Worm (Caenorhabditis elegans) whole organism, L3 larva: ENCODE data around the gene rabs-5.
"Not testable (repeated sequence)": the region's sequence is repeated elsewhere in the genome, so short reads cannot be mapped to it uniquely, and the experiment has no call there.

Experiments
- ceh-16 ChIP-seq: sonication (generic microtip); optimal IDR thresholded peaks from 2 replicates; lab custom pipeline; 2017; ENCODE audit warnings: missing biosample characterization, missing genetic modification characterization
- ceh-28 ChIP-seq: fragments of 150-350 bp; optimal IDR thresholded peaks from 2 replicates; lab custom pipeline; 2014; ENCODE audit warnings: missing biosample characterization, missing genetic modification reagents, missing genetic modification characterization
- ceh-82 ChIP-seq: fragments of 150-350 bp; optimal IDR thresholded peaks from 2 replicates; lab custom pipeline; 2014; ENCODE audit warnings: missing biosample characterization, missing genetic modification characterization
- ceh-9 ChIP-seq: sonication (generic microtip); optimal IDR thresholded peaks from 2 replicates; lab custom pipeline; 2018; ENCODE audit warnings: missing biosample characterization, missing genetic modification characterization
- egl-5 ChIP-seq: fragments of 150-350 bp; optimal IDR thresholded peaks from 2 replicates; lab custom pipeline; 2017; ENCODE audit warnings: missing biosample characterization, missing genetic modification reagents, missing genetic modification characterization, inconsistent platforms
- elt-1 ChIP-seq: fragments of 150-350 bp; optimal IDR thresholded peaks from 2 replicates; lab custom pipeline; 2014; ENCODE audit warnings: missing biosample characterization, missing genetic modification characterization
- elt-2 ChIP-seq: sonication (generic microtip); optimal IDR thresholded peaks from 2 replicates; lab custom pipeline; 2016; ENCODE audit warnings: missing genetic modification reagents, mild to moderate bottlenecking, missing genetic modification characterization, missing compliant biosample characterization
- elt-3 ChIP-seq, 3 experiments: fragments of 150-350 bp in 1 of 3; sonication (generic microtip) in 2 of 3; optimal IDR thresholded peaks; 2 replicates in 2 of 3; 4 replicates in 1 of 3; lab custom pipeline; 2014 to 2017; ENCODE audit warnings: missing biosample characterization in 3 of 3, missing genetic modification characterization in 3 of 3
- eor-1 ChIP-seq, 2 experiments: fragments of 150-350 bp; optimal IDR thresholded peaks; 2 replicates each; lab custom pipeline; 2014 to 2018; ENCODE audit warnings: missing biosample characterization in 2 of 2, missing genetic modification characterization in 2 of 2
- fkh-10 ChIP-seq: sonication (generic microtip); optimal IDR thresholded peaks from 2 replicates; lab custom pipeline; 2017; ENCODE audit warnings: missing biosample characterization, missing genetic modification reagents, missing genetic modification characterization
- fkh-2 ChIP-seq: fragments of 150-350 bp; optimal IDR thresholded peaks from 2 replicates; lab custom pipeline; 2014; ENCODE audit warnings: missing biosample characterization, missing genetic modification reagents, missing genetic modification characterization
- fos-1 ChIP-seq: fragments of 150-350 bp; optimal IDR thresholded peaks from 2 replicates; lab custom pipeline; 2014; ENCODE audit warnings: missing biosample characterization, missing genetic modification characterization
- hmg-11 ChIP-seq: sonication (generic microtip); optimal IDR thresholded peaks from 2 replicates; lab custom pipeline; 2016; ENCODE audit warnings: missing genetic modification characterization, missing compliant biosample characterization
- jun-1 ChIP-seq: fragments of 150-350 bp; optimal IDR thresholded peaks from 2 replicates; lab custom pipeline; 2014; ENCODE audit warnings: missing biosample characterization, missing genetic modification reagents, missing genetic modification characterization
- lin-15B ChIP-seq: fragments of 150-350 bp; optimal IDR thresholded peaks from 2 replicates; lab custom pipeline; 2014; ENCODE audit warnings: missing biosample characterization, missing genetic modification characterization
- lsy-12 ChIP-seq: sonication (generic microtip); optimal IDR thresholded peaks from 2 replicates; lab custom pipeline; 2016; ENCODE audit warnings: mild to moderate bottlenecking, missing genetic modification characterization, missing compliant biosample characterization
- mdl-1 ChIP-seq: fragments of 150-350 bp; optimal IDR thresholded peaks from 2 replicates; lab custom pipeline; 2014; ENCODE audit warnings: missing biosample characterization, missing genetic modification characterization
- mml-1 ChIP-seq: fragments of 150-350 bp; sonication (generic microtip); optimal IDR thresholded peaks from 3 replicates; lab custom pipeline; 2014; ENCODE audit warnings: missing biosample characterization, missing genetic modification characterization
- nfya-1 ChIP-seq: sonication (generic microtip); optimal IDR thresholded peaks from 2 replicates; lab custom pipeline; 2017; ENCODE audit warnings: missing genetic modification characterization, mild to moderate bottlenecking, missing compliant biosample characterization, antibody characterized with exemption, moderate library complexity; ENCODE audit not compliant: insufficient read depth
- nhr-12 ChIP-seq: fragments of 150-350 bp; optimal IDR thresholded peaks from 2 replicates; lab custom pipeline; 2014; ENCODE audit warnings: missing biosample characterization, missing genetic modification characterization
- nhr-23 ChIP-seq: fragments of 150-350 bp; optimal IDR thresholded peaks from 2 replicates; lab custom pipeline; 2014; ENCODE audit warnings: missing biosample characterization, missing genetic modification reagents, missing genetic modification characterization
- nhr-237 ChIP-seq: fragments of 150-350 bp; optimal IDR thresholded peaks from 2 replicates; lab custom pipeline; 2014; ENCODE audit warnings: missing biosample characterization, missing genetic modification characterization
- nhr-25 ChIP-seq: sonication (generic microtip); optimal IDR thresholded peaks from 2 replicates; lab custom pipeline; 2017; ENCODE audit warnings: missing biosample characterization, missing genetic modification characterization
- nhr-28 ChIP-seq: fragments of 150-350 bp; optimal IDR thresholded peaks from 2 replicates; lab custom pipeline; 2014; ENCODE audit warnings: missing biosample characterization, missing genetic modification characterization
- nhr-43 ChIP-seq: sonication (generic microtip); optimal IDR thresholded peaks from 2 replicates; lab custom pipeline; 2016; ENCODE audit warnings: mild to moderate bottlenecking, missing genetic modification characterization, missing compliant biosample characterization; ENCODE audit not compliant: poor library complexity, severe bottlenecking
- nhr-67 ChIP-seq: fragments of 150-350 bp; optimal IDR thresholded peaks from 2 replicates; lab custom pipeline; 2014; ENCODE audit warnings: missing biosample characterization, missing genetic modification characterization
- nhr-76 ChIP-seq: fragments of 150-350 bp; sonication (generic microtip); optimal IDR thresholded peaks from 5 replicates; lab custom pipeline; 2014; ENCODE audit warnings: missing biosample characterization, missing genetic modification characterization
- nhr-77 ChIP-seq: fragments of 150-350 bp; optimal IDR thresholded peaks from 2 replicates; lab custom pipeline; 2014; ENCODE audit warnings: missing biosample characterization, missing genetic modification characterization
- pha-4 ChIP-seq: fragments of 150-350 bp; optimal IDR thresholded peaks from 2 replicates; lab custom pipeline; 2014; ENCODE audit warnings: missing biosample characterization, missing genetic modification reagents, missing genetic modification characterization
- pqm-1 ChIP-seq: fragments of 150-350 bp; optimal IDR thresholded peaks from 2 replicates; lab custom pipeline; 2017; ENCODE audit warnings: missing biosample characterization, missing genetic modification characterization, inconsistent platforms
- skn-1 ChIP-seq: fragments of 150-350 bp; optimal IDR thresholded peaks from 2 replicates; lab custom pipeline; 2014; ENCODE audit warnings: missing biosample characterization, missing genetic modification characterization
- snpc-4 ChIP-seq: fragments of 150-350 bp; optimal IDR thresholded peaks from 2 replicates; lab custom pipeline; 2014; ENCODE audit warnings: missing biosample characterization, missing genetic modification characterization
- tbx-2 ChIP-seq: sonication (generic microtip); optimal IDR thresholded peaks from 2 replicates; lab custom pipeline; 2016; ENCODE audit warnings: mild to moderate bottlenecking, missing genetic modification characterization, missing compliant biosample characterization
- unc-39 ChIP-seq: sonication (generic microtip); optimal IDR thresholded peaks from 4 replicates; lab custom pipeline; 2017; ENCODE audit warnings: missing biosample characterization, missing genetic modification characterization
- unc-62 ChIP-seq: fragments of 150-350 bp; sonication (generic microtip); optimal IDR thresholded peaks from 4 replicates; lab custom pipeline; 2014; ENCODE audit warnings: missing biosample characterization, missing genetic modification reagents, missing genetic modification characterization
- zag-1 ChIP-seq: fragments of 150-350 bp; optimal IDR thresholded peaks from 2 replicates; lab custom pipeline; 2014; ENCODE audit warnings: missing biosample characterization, missing genetic modification characterization
- ztf-11 ChIP-seq: fragments of 150-350 bp; optimal IDR thresholded peaks from 2 replicates; lab custom pipeline; 2014; ENCODE audit warnings: missing biosample characterization, missing genetic modification characterization

Gene rabs-5

DNA sequence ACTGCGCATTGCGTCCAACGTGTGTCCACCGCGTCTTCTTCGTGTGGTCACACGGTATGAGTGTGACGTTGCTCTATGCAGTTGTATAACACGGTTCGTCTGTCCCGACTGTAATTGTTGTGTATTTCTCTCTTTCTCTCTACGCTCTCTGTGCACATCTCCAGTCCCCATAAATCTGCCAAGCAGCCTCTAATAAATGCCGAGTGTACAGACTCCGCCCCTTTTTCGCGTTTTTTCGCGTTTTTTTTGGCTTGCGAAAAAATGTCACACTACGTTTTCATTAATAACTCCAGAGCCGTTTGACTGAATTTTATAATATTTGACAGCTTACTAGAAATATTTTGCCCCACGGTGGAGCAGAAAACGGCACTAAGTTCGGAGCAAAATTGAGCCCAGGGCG is 14.9 kb upstream of the rabs-5 start, which contains the start of gene erp-44.3:
Gene erp-44.3, plus strand, starts transcription at position 301 of the 400 bp plus-strand sequence.
- not testable (repeated sequence) for TF ChIP-seq elt-3 (tag; optimal IDR thresholded peaks at IDR 0.05; lab: Kevin White, UChicago); nhr-77 (tag; lab: Kevin White, UChicago); nhr-25

- TF ChIP-seq ztf-11 (tag; lab: Kevin White, UChicago): no peak
- no peak for TF ChIP-seq mdl-1 (tag; lab: Kevin White, UChicago)
- no peak for TF ChIP-seq nhr-23 (tag; lab: Kevin White, UChicago)
- TF ChIP-seq, all 47 proteins: peak for 0
Measured at ce11 chrIV:8118790-8119189, 11.4 kb upstream of the rabs-5 start, which contains the start of gene F42G8.8. Gene F42G8.8 (plus strand): TSS chrIV:8119090.

ce11 chrIV:8115462-8115861 is 8.1 kb upstream of the rabs-5 start, which contains the start of gene irld-8:
Gene irld-8 (plus strand): TSS chrIV:8115762.
- TF ChIP-seq unc-62 (GFP tag; lab: Kevin White, UChicago) (no peak), nhr-76 (no peak), pha-4 (no peak), zag-1 (no peak)

DNA sequence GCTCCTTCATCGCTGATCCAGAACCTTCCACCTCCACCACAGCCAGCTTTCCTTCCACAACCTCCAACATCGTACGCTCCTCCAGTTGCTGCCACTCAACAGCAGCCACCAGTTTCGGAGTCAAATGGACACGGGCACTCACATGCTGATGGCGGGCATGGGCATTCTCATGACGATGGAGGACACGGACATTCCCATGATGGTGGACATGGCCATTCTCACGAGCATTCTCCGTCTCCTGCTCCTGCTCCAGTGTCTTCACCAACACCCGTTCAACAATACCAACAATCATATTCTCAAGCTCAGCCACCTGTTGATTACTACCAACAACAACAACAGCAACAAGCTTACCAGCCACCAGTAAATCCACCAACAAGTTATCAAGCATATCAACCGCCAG is 7.1 kb upstream of the rabs-5 start:
- TF ChIP-seq elt-2 (tag; lab: Kevin White, UChicago) (no peak), nhr-237 (tag; lab: Kevin White, UChicago) (no peak), eor-1 (tag; optimal IDR thresholded peaks at IDR 0.05; lab: Kevin White, UChicago) (no peak), fkh-10 (GFP tag; lab: Kevin White, UChicago) (no peak), skn-1 (tag; lab: Kevin White, UChicago) (no peak), hmg-11 (tag; lab: Kevin White, UChicago) (no peak), elt-1 (tag; lab: Kevin White, UChicago) (no peak), ztf-11 (tag; lab: Kevin White, UChicago) (no peak), nhr-25 (no peak), nhr-67 (tag; lab: Kevin White, UChicago) (no peak), nhr-77 (tag; lab: Kevin White, UChicago) (no peak), ceh-82 (tag; lab: Kevin White, UChicago) (no peak), nhr-28 (tag; lab: Kevin White, UChicago) (no peak), mdl-1 (tag; lab: Kevin White, UChicago) (no peak), ceh-9 (tag; lab: Kevin White, UChicago) (no peak), unc-39 (no peak), mml-1 (no peak), tbx-2 (tag; lab: Kevin White, UChicago) (no peak)
- TF ChIP-seq, all 47 proteins: peak for 0

ce11 chrIV:8113161-8113560 is 5.8 kb upstream of the rabs-5 start, which contains the start of gene Y42H9AR.1:
Gene Y42H9AR.1 (plus strand): TSS chrIV:8113393.
- TF ChIP-seq skn-1 (tag; lab: Kevin White, UChicago) (no peak), nhr-12 (tag; lab: Kevin White, UChicago) (no peak), lin-15B (no peak), egl-5 (tag; lab: Kevin White, UChicago) (no peak), fos-1 (no peak), nhr-25 (peak; percentile 0), nhr-23 (tag; lab: Kevin White, UChicago) (no peak), nfya-1 (tag; lab: Kevin White, UChicago) (peak; percentile 23), hmg-11 (tag; lab: Kevin White, UChicago) (peak; percentile 48), nhr-237 (tag; lab: Kevin White, UChicago) (no peak)

DNA sequence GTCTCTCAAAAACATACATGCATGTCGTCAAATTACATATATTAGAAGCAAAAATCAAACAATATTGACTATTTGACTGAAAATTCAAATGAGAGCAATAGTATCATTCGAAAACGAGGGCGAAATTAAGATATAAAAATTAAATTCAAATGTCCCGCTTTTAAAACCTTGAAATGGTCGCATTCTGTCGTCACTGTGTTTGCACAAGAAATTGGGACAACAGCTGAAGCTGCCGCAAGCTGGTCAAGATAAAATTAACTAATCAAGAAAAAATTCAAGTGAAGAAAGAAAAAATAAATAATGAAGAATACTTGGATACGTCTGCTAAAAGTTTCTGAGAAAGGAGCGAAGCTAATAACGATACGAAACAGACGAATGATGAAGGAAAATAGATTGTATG is 5.2 kb upstream of the rabs-5 start:
- no peak for TF ChIP-seq mml-1
- peak; percentile 48 for TF ChIP-seq pha-4

- TF ChIP-seq nhr-12 (tag; lab: Kevin White, UChicago) (no peak), snpc-4 (tag; lab: Kevin White, UChicago) (peak; percentile 62), nhr-43 (tag; lab: Kevin White, UChicago) (peak; percentile 27), jun-1 (tag; lab: Kevin White, UChicago) (no peak), lin-15B (no peak), skn-1 (tag; lab: Kevin White, UChicago) (no peak), ceh-16 (tag; lab: Kevin White, UChicago) (no peak), fkh-2 (tag; lab: Kevin White, UChicago) (no peak), nfya-1 (tag; lab: Kevin White, UChicago) (peak; percentile 45), pqm-1 (tag; lab: Kevin White, UChicago) (peak; percentile 18), mdl-1 (tag; lab: Kevin White, UChicago) (no peak), egl-5 (tag; lab: Kevin White, UChicago) (peak; percentile 45), hmg-11 (tag; lab: Kevin White, UChicago) (peak; percentile 40), ceh-28 (peak; percentile 17), eor-1 (tag; optimal IDR thresholded peaks at IDR 0.05; lab: Kevin White, UChicago) (no peak), ceh-9 (tag; lab: Kevin White, UChicago) (no peak), nhr-25 (no peak), elt-2 (tag; lab: Kevin White, UChicago) (peak; percentile 39), pha-4 (peak; percentile 33), zag-1 (no peak), nhr-23 (tag; lab: Kevin White, UChicago) (peak; percentile 30), lsy-12 (tag; lab: Kevin White, UChicago) (no peak)
Measured at ce11 chrIV:8112187-8112586, 4.8 kb upstream of the rabs-5 start, which contains the start of gene Y42H9AR.4. Gene Y42H9AR.4 (minus strand): TSS chrIV:8112218.
